Worm (Caenorhabditis elegans): ENCODE measurements around the gene ten-1.

Gene ten-1

DNA sequence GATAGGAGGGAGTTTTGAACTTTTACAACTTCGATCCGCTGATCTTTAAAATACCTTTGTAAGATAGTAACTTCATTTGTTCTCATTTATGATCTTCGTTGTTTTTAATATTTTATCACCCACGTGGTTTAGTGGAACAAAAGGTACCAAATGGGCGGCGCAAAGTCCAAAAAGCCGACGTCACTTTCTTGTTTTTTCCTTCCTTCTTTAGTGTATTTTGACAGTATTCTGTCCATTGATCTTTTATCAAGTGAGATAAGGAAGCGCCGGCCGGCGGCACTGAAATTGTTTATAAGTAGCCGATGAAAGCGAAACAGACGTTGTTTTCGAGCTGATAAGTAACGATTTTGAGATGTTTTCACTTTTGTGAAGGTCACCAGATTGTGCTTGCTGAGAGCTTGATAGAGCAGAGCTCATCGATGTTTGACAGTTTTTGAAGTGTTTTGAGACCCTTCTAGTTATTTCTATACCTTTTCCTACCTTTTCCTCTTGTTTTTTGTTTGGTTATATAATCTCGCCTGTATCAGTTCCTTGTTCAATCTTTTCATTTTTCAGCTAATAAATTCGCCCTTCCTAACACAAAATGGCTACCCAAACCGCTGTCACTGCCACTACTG is 51.9 kb downstream of the ten-1 start, which contains the start of gene K04C2.3:
Gene K04C2.3, plus strand, starts transcription at position 556 of the 617 bp plus-strand sequence.
- TF ChIP-seq lsy-2 (tag; optimal IDR thresholded peaks at IDR 0.05) (peak in 1 of 2 experiments; percentile 10), alr-1 (tag; optimal IDR thresholded peaks at IDR 0.05) (no peak), nhr-25 (tag; optimal IDR thresholded peaks at IDR 0.05) (peak; percentile 7), nhr-129 (tag; optimal IDR thresholded peaks at IDR 0.05) (no peak), zag-1 (tag; optimal IDR thresholded peaks at IDR 0.05) (no peak), peb-1 (tag; optimal IDR thresholded peaks at IDR 0.05) (no peak), nhr-6 (tag; optimal IDR thresholded peaks at IDR 0.05) (no peak), sma-9 (GFP tag; optimal IDR thresholded peaks at IDR 0.05) (peak; percentile 70), sma-9 (tag; optimal IDR thresholded peaks at IDR 0.05) (no peak), ztf-4 (tag; optimal IDR thresholded peaks at IDR 0.05) (no peak), elt-3 (tag; optimal IDR thresholded peaks at IDR 0.05) (no peak), dmd-4 (tag; optimal IDR thresholded peaks at IDR 0.05) (no peak), blmp-1 (tag; optimal IDR thresholded peaks at IDR 0.05; ENCODE audit: insufficient read depth) (peak; percentile 46), ceh-16 (tag; optimal IDR thresholded peaks at IDR 0.05) (no peak), fos-1 (tag; optimal IDR thresholded peaks at IDR 0.05) (no peak), snpc-4 (tag; optimal IDR thresholded peaks at IDR 0.05) (no peak), mbf-1 (tag; optimal IDR thresholded peaks at IDR 0.05) (no peak), nhr-21 (tag; optimal IDR thresholded peaks at IDR 0.05) (peak; percentile 11), nhr-77 (tag; optimal IDR thresholded peaks at IDR 0.05) (no peak), nhr-12 (tag; optimal IDR thresholded peaks at IDR 0.05) (no peak), F13H6.1 (tag; optimal IDR thresholded peaks at IDR 0.05) (no peak), Y55F3AM.14 (GFP tag; optimal IDR thresholded peaks at IDR 0.05) (no peak), nhr-11 (tag; optimal IDR thresholded peaks at IDR 0.05) (no peak), crh-2 (tag; optimal IDR thresholded peaks at IDR 0.05) (peak; percentile 29)

DNA sequence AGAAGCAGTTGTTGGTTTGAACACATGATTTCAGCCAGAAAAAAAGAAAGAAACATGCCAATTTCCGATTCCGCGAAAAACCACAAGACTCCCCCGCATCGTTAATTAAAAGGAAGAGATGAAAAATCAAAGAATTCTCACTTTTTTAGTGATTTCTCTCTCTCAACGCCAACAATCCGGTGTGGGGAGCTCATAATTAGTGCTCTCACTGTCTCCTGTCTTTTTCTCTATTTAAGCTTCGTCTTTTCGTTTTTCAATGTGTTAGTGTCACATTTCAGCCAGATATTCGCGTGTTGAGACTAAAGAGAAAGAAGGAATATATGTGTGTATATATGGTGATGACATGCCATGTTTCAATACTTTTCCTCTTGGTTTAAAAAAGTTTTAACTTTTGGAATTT is 53.0 kb downstream of the ten-1 start:
- TF ChIP-seq nhr-10 (tag; optimal IDR thresholded peaks at IDR 0.05) (no peak), lin-13 (GFP tag; optimal IDR thresholded peaks at IDR 0.05) (peak; percentile 68), mdl-1 (tag; optimal IDR thresholded peaks at IDR 0.05) (no peak), lin-39 (tag; optimal IDR thresholded peaks at IDR 0.05) (no peak), zag-1 (tag; optimal IDR thresholded peaks at IDR 0.05) (no peak), ama-1 (optimal IDR thresholded peaks at IDR 0.05) (peak; percentile 23), unc-55 (GFP tag; optimal IDR thresholded peaks at IDR 0.05) (no peak), egl-27 (tag; optimal IDR thresholded peaks at IDR 0.05) (no peak), nhr-12 (tag; optimal IDR thresholded peaks at IDR 0.05) (no peak), fos-1 (tag; optimal IDR thresholded peaks at IDR 0.05) (no peak), unc-39 (tag; optimal IDR thresholded peaks at IDR 0.05) (no peak), sem-4 (tag; optimal IDR thresholded peaks at IDR 0.05) (no peak), nhr-237 (tag; optimal IDR thresholded peaks at IDR 0.05) (no peak), aly-2 (tag; optimal IDR thresholded peaks at IDR 0.05) (no peak), nhr-6 (tag; optimal IDR thresholded peaks at IDR 0.05) (peak; percentile 2), sma-9 (GFP tag; optimal IDR thresholded peaks at IDR 0.05) (peak; percentile 47), sma-9 (tag; optimal IDR thresholded peaks at IDR 0.05) (no peak), F13H6.1 (tag; optimal IDR thresholded peaks at IDR 0.05) (peak; percentile 38), nhr-129 (tag; optimal IDR thresholded peaks at IDR 0.05) (peak; percentile 36), nhr-77 (tag; optimal IDR thresholded peaks at IDR 0.05) (no peak), dmd-4 (tag; optimal IDR thresholded peaks at IDR 0.05) (no peak), skn-1 (tag; optimal IDR thresholded peaks at IDR 0.05) (no peak), C34F6.9 (tag; optimal IDR thresholded peaks at IDR 0.05) (no peak), ceh-82 (tag; optimal IDR thresholded peaks at IDR 0.05) (no peak), crh-2 (tag; optimal IDR thresholded peaks at IDR 0.05) (no peak), R02D3.7 (tag; optimal IDR thresholded peaks at IDR 0.05) (no peak), lsy-2 (tag; optimal IDR thresholded peaks at IDR 0.05) (peak in 1 of 2 experiments; percentile 59), ztf-4 (tag; optimal IDR thresholded peaks at IDR 0.05) (peak; percentile 24), ztf-11 (tag; optimal IDR thresholded peaks at IDR 0.05) (no peak), Y55F3AM.14 (GFP tag; optimal IDR thresholded peaks at IDR 0.05) (no peak), sma-3 (GFP tag; optimal IDR thresholded peaks at IDR 0.05) (no peak), alr-1 (tag; optimal IDR thresholded peaks at IDR 0.05) (no peak), nhr-23 (tag; optimal IDR thresholded peaks at IDR 0.05) (no peak)

Measured in whole organism, L2 larva.